Worm (Caenorhabditis elegans) whole organism, late embryonic: ENCODE data around the gene hsp-12.2.
A peak's percentile ranks its signal among the peaks of the same experiment; 100 is the strongest.

Source experiments
- C08G9.2 ChIP-seq: sonication (generic microtip); optimal IDR thresholded peaks from 2 replicates; lab custom pipeline; 2016; ENCODE audit warnings: mild to moderate bottlenecking, missing genetic modification characterization, moderate library complexity, missing compliant biosample characterization
- C38D4.7 ChIP-seq: fragments of 200-800 bp; sonication (Bioruptor generic); optimal IDR thresholded peaks from 2 replicates; lab custom pipeline; 2018; ENCODE audit warnings: mild to moderate bottlenecking, missing genetic modification characterization, moderate library complexity, missing compliant biosample characterization
- K02D7.2 ChIP-seq: sonication (generic microtip); optimal IDR thresholded peaks from 2 replicates; lab custom pipeline; 2017; ENCODE audit warnings: mild to moderate bottlenecking, missing genetic modification characterization, missing compliant biosample characterization
- Y22D7AL.16 ChIP-seq: sonication (generic microtip); optimal IDR thresholded peaks from 2 replicates; lab custom pipeline; 2016; ENCODE audit warnings: missing genetic modification characterization, missing compliant biosample characterization
- ahr-1 ChIP-seq: sonication (generic microtip); optimal IDR thresholded peaks from 2 replicates; lab custom pipeline; 2016; ENCODE audit warnings: missing genetic modification characterization, missing compliant biosample characterization
- ama-1 ChIP-seq: fragments of 150-350 bp; optimal IDR thresholded peaks from 2 replicates; lab custom pipeline; 2014
- ceh-14 ChIP-seq: sonication (generic microtip); optimal IDR thresholded peaks from 2 replicates; lab custom pipeline; 2016; ENCODE audit warnings: missing genotype, missing genetic modification characterization, missing compliant biosample characterization
- ceh-18 ChIP-seq: sonication (generic microtip); optimal IDR thresholded peaks from 2 replicates; lab custom pipeline; 2016; ENCODE audit warnings: missing genetic modification characterization, missing compliant biosample characterization
- ceh-19 ChIP-seq: fragments of 200-800 bp; sonication (Bioruptor generic); optimal IDR thresholded peaks from 2 replicates; lab custom pipeline; 2018; ENCODE audit warnings: mild to moderate bottlenecking, missing genetic modification characterization, missing compliant biosample characterization
- ceh-2 ChIP-seq: sonication (generic microtip); optimal IDR thresholded peaks from 2 replicates; lab custom pipeline; 2016; ENCODE audit warnings: missing genotype, missing genetic modification characterization, missing compliant biosample characterization
- ceh-22 ChIP-seq: sonication (generic microtip); optimal IDR thresholded peaks from 2 replicates; lab custom pipeline; 2017; ENCODE audit warnings: missing biosample characterization, missing genetic modification characterization
- ceh-24 ChIP-seq: sonication (generic microtip); optimal IDR thresholded peaks from 2 replicates; lab custom pipeline; 2016; ENCODE audit warnings: mild to moderate bottlenecking, missing genetic modification characterization, missing compliant biosample characterization
- ceh-31 ChIP-seq: sonication (generic microtip); optimal IDR thresholded peaks from 2 replicates; lab custom pipeline; 2016; ENCODE audit warnings: missing genetic modification characterization, missing compliant biosample characterization
- ceh-34 ChIP-seq: sonication (generic microtip); optimal IDR thresholded peaks from 2 replicates; lab custom pipeline; 2016; ENCODE audit warnings: mild to moderate bottlenecking, missing genetic modification characterization, missing compliant biosample characterization
- ceh-48 ChIP-seq: sonication (generic microtip); optimal IDR thresholded peaks from 2 replicates; lab custom pipeline; 2016; ENCODE audit warnings: missing genetic modification characterization, inconsistent platforms, missing compliant biosample characterization
- ceh-9 ChIP-seq: sonication (generic microtip); optimal IDR thresholded peaks from 2 replicates; lab custom pipeline; 2016; ENCODE audit warnings: mild to moderate bottlenecking, missing genetic modification characterization, inconsistent platforms, missing compliant biosample characterization
- dmd-4 ChIP-seq: sonication (generic microtip); optimal IDR thresholded peaks from 2 replicates; lab custom pipeline; 2016; ENCODE audit warnings: borderline replicate concordance, missing genetic modification characterization, missing compliant biosample characterization
- dve-1 ChIP-seq: sonication (generic microtip); optimal IDR thresholded peaks from 2 replicates; lab custom pipeline; 2017; ENCODE audit warnings: antibody characterized with exemption, mild to moderate bottlenecking, missing genetic modification characterization, missing compliant biosample characterization
- elt-2 ChIP-seq: sonication (generic microtip); optimal IDR thresholded peaks from 2 replicates; lab custom pipeline; 2016; ENCODE audit warnings: missing genetic modification reagents, missing genetic modification characterization, missing compliant biosample characterization
- elt-4 ChIP-seq: sonication (generic microtip); optimal IDR thresholded peaks from 2 replicates; lab custom pipeline; 2016; ENCODE audit warnings: missing genetic modification characterization, missing compliant biosample characterization
- ets-4 ChIP-seq: sonication (generic microtip); optimal IDR thresholded peaks from 2 replicates; lab custom pipeline; 2016; ENCODE audit warnings: missing genetic modification characterization, missing compliant biosample characterization
- eyg-1 ChIP-seq: sonication (generic microtip); optimal IDR thresholded peaks from 2 replicates; lab custom pipeline; 2016; ENCODE audit warnings: missing genotype, missing genetic modification characterization, missing compliant biosample characterization
- fax-1 ChIP-seq: sonication (generic microtip); optimal IDR thresholded peaks from 2 replicates; lab custom pipeline; 2016; ENCODE audit warnings: missing genotype, missing genetic modification characterization, missing compliant biosample characterization
- fkh-10 ChIP-seq: fragments of 150-350 bp; optimal IDR thresholded peaks from 2 replicates; lab custom pipeline; 2014; ENCODE audit warnings: missing biosample characterization, missing genetic modification reagents, missing genetic modification characterization
- fkh-6 ChIP-seq: sonication (generic microtip); optimal IDR thresholded peaks from 2 replicates; lab custom pipeline; 2016; ENCODE audit warnings: missing genetic modification characterization, missing compliant biosample characterization
- hlh-13 ChIP-seq: fragments of 200-800 bp; sonication (Bioruptor generic); optimal IDR thresholded peaks from 2 replicates; lab custom pipeline; 2018; ENCODE audit warnings: mild to moderate bottlenecking, missing genetic modification characterization, missing compliant biosample characterization
- hlh-15 ChIP-seq: sonication (generic microtip); optimal IDR thresholded peaks from 2 replicates; lab custom pipeline; 2016; ENCODE audit warnings: missing genetic modification characterization, missing compliant biosample characterization
- hlh-8 ChIP-seq: sonication (generic microtip); optimal IDR thresholded peaks from 2 replicates; lab custom pipeline; 2016; ENCODE audit warnings: missing genotype, missing genetic modification characterization, missing compliant biosample characterization
- lim-6 ChIP-seq: sonication (generic microtip); optimal IDR thresholded peaks from 2 replicates; lab custom pipeline; 2016; ENCODE audit warnings: missing genetic modification characterization, missing compliant biosample characterization
- madf-2 ChIP-seq: sonication (generic microtip); optimal IDR thresholded peaks from 2 replicates; lab custom pipeline; 2017; ENCODE audit warnings: missing genetic modification characterization, missing compliant biosample characterization
- mec-3 ChIP-seq: sonication (generic microtip); optimal IDR thresholded peaks from 2 replicates; lab custom pipeline; 2016; ENCODE audit warnings: borderline replicate concordance, missing genetic modification characterization, missing compliant biosample characterization
- nfya-1 ChIP-seq: sonication (generic microtip); optimal IDR thresholded peaks from 2 replicates; lab custom pipeline; 2017; ENCODE audit warnings: missing genetic modification characterization, mild to moderate bottlenecking, missing compliant biosample characterization, antibody characterized with exemption, moderate library complexity
- npax-4 ChIP-seq: sonication (generic microtip); optimal IDR thresholded peaks from 2 replicates; lab custom pipeline; 2016; ENCODE audit warnings: missing genetic modification characterization, missing compliant biosample characterization
- odd-2 ChIP-seq: sonication (generic microtip); optimal IDR thresholded peaks from 2 replicates; lab custom pipeline; 2017; ENCODE audit warnings: antibody characterized with exemption, mild to moderate bottlenecking, missing genetic modification characterization, missing compliant biosample characterization
- pag-3 ChIP-seq: sonication (generic microtip); optimal IDR thresholded peaks from 2 replicates; lab custom pipeline; 2016; ENCODE audit warnings: missing compliant biosample characterization, missing genetic modification characterization, borderline replicate concordance
- pat-9 ChIP-seq: fragments of 200-800 bp; sonication (Bioruptor generic); optimal IDR thresholded peaks from 2 replicates; lab custom pipeline; 2018; ENCODE audit warnings: mild to moderate bottlenecking, missing genetic modification characterization, moderate library complexity, missing compliant biosample characterization
- pha-2 ChIP-seq: sonication (generic microtip); optimal IDR thresholded peaks from 2 replicates; lab custom pipeline; 2017; ENCODE audit warnings: mild to moderate bottlenecking, missing genetic modification characterization, missing compliant biosample characterization
- pha-4 ChIP-seq: fragments of 150-350 bp; optimal IDR thresholded peaks from 2 replicates; lab custom pipeline; 2018; ENCODE audit warnings: missing biosample characterization, missing genetic modification reagents, missing genetic modification characterization
- pqm-1 ChIP-seq: sonication (generic microtip); optimal IDR thresholded peaks from 2 replicates; lab custom pipeline; 2016; ENCODE audit warnings: missing genetic modification characterization, missing compliant biosample characterization
- ref-2 ChIP-seq: sonication (generic microtip); optimal IDR thresholded peaks from 2 replicates; lab custom pipeline; 2016; ENCODE audit warnings: missing genetic modification characterization, missing compliant biosample characterization
- rnt-1 ChIP-seq: sonication (generic microtip); optimal IDR thresholded peaks from 2 replicates; lab custom pipeline; 2016; ENCODE audit warnings: missing genetic modification characterization, missing compliant biosample characterization
- sdc-2 ChIP-seq: sonication (generic microtip); optimal IDR thresholded peaks from 2 replicates; lab custom pipeline; 2016; ENCODE audit warnings: missing genotype, missing genetic modification characterization, missing compliant biosample characterization
- sox-2 ChIP-seq: fragments of 200-800 bp; sonication (Bioruptor generic); IDR thresholded peaks from 2 replicates; pipeline ENCODE4 v1.3.6; 2022; ENCODE audit warnings: missing genetic modification reagents, missing genetic modification characterization, missing compliant biosample characterization
- sox-4 ChIP-seq: sonication (generic microtip); optimal IDR thresholded peaks from 2 replicates; lab custom pipeline; 2017; ENCODE audit warnings: mild to moderate bottlenecking, missing genetic modification characterization, inconsistent platforms, missing compliant biosample characterization
- tbx-2 ChIP-seq: sonication (generic microtip); optimal IDR thresholded peaks from 2 replicates; lab custom pipeline; 2016; ENCODE audit warnings: missing genetic modification characterization, missing compliant biosample characterization
- ttx-3 ChIP-seq: sonication (generic microtip); optimal IDR thresholded peaks from 2 replicates; lab custom pipeline; 2016; ENCODE audit warnings: missing genetic modification reagents, missing genetic modification characterization, missing compliant biosample characterization
- unc-3 ChIP-seq, 2 experiments: fragments of 200-800 bp in 1 of 2; sonication (Bioruptor generic) in 1 of 2; sonication (generic microtip) in 1 of 2; conservative IDR thresholded peaks in 1 of 2; optimal IDR thresholded peaks in 1 of 2; 2 replicates each; pipeline versions ENCODE4 v1.3.6 to Lab custom; 2016 to 2022; ENCODE audit warnings: missing compliant biosample characterization in 2 of 2, missing genetic modification characterization in 2 of 2, missing genetic modification reagents in 1 of 2
- unc-42 ChIP-seq: sonication (generic microtip); optimal IDR thresholded peaks from 2 replicates; lab custom pipeline; 2016; ENCODE audit warnings: missing genotype, missing genetic modification characterization, missing compliant biosample characterization
- unc-86 ChIP-seq: sonication (generic microtip); optimal IDR thresholded peaks from 2 replicates; lab custom pipeline; 2016; ENCODE audit warnings: missing genetic modification characterization, missing compliant biosample characterization
- zip-5 ChIP-seq: sonication (generic microtip); optimal IDR thresholded peaks from 2 replicates; lab custom pipeline; 2016; ENCODE audit warnings: missing genetic modification characterization, missing compliant biosample characterization
- ztf-16 ChIP-seq: sonication (generic microtip); optimal IDR thresholded peaks from 2 replicates; lab custom pipeline; 2017; ENCODE audit warnings: missing genetic modification characterization, missing compliant biosample characterization

The hsp-12.2 gene

DNA sequence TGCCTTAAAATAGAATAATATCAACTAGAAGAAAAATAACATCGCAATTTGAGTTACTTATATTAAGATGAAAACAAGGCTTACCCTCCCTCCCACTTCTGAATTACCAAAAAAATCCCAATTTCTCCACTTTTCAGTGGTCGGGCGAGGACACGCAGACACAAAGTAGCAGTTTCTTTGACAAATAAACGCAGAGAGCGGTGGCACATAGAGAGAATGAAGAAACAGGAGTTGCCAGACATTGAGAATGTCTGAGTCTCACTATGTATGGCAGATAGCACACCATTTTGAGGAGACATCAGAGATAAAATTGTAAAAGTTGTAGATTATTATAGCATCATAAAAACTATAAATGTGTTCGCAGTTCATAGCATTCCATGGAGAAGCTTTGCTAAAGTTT is 12.6 kb upstream of the hsp-12.2 start:
- TF ChIP-seq elt-2 (tag; lab: Kevin White, UChicago) = peak; percentile 18
- TF ChIP-seq dve-1 (tag; lab: Kevin White, UChicago) = peak; percentile 10
- no peak for TF ChIP-seq unc-3 (GFP tag; conservative IDR thresholded peaks at IDR 0.05; lab: Robert Waterston, UW)
- no peak for TF ChIP-seq unc-3 (tag; optimal IDR thresholded peaks at IDR 0.05; lab: Kevin White, UChicago)
- peak; percentile 63 for TF ChIP-seq nfya-1 (tag; lab: Kevin White, UChicago)
- no peak for TF ChIP-seq ceh-22 (tag; lab: Kevin White, UChicago)
- TF ChIP-seq tbx-2 = peak; percentile 30

DNA sequence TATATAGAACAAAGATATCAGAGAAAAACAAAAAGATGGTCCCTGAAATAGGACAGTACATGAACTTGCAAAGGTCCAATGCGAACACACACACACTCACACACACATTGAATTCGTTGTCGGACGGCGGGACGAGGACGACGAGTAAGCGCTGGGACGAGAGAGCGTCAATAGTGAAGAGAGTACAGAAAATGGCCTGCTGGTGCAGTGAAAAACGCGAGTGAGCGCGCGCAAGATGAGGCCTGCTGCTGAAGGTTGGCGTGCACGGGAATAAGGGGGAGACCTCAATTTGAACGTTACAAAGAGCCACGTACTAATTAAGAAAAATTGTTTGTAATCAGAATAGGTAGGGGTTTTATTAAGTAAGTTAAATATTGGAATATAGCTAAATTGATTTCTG is 10.9 kb upstream of the hsp-12.2 start:
- TF ChIP-seq elt-2 (tag; lab: Kevin White, UChicago) = peak; percentile 1
- TF ChIP-seq hlh-8 = no peak
- no peak for TF ChIP-seq fkh-10 (GFP tag; lab: Kevin White, UChicago)
- TF ChIP-seq fkh-6 (tag; lab: Kevin White, UChicago) = no peak
- no peak for TF ChIP-seq madf-2 (tag; lab: Kevin White, UChicago)
- no peak for TF ChIP-seq ceh-19 (GFP tag; lab: Kevin White, UChicago)
- TF ChIP-seq elt-4 (tag; lab: Kevin White, UChicago) = no peak
- TF ChIP-seq ceh-18 (tag; lab: Kevin White, UChicago) = peak; percentile 21
- no peak for TF ChIP-seq mec-3
- no peak for TF ChIP-seq pat-9 (tag; lab: Kevin White, UChicago)
- TF ChIP-seq zip-5 (tag; lab: Kevin White, UChicago) = no peak
- no peak for TF ChIP-seq ttx-3 (tag; lab: Kevin White, UChicago)
- TF ChIP-seq odd-2 (tag; lab: Kevin White, UChicago) = no peak
- TF ChIP-seq ztf-16 (tag; lab: Kevin White, UChicago) = no peak
- no peak for TF ChIP-seq hlh-13 (GFP tag; lab: Kevin White, UChicago)
- no peak for TF ChIP-seq unc-86
- TF ChIP-seq ceh-2 = peak; percentile 28
- TF ChIP-seq npax-4 (tag; lab: Kevin White, UChicago) = no peak
- no peak for TF ChIP-seq lim-6 (tag; lab: Kevin White, UChicago)
- TF ChIP-seq sox-2 (GFP tag; lab: Robert Waterston, UW) = no peak
- no peak for TF ChIP-seq fax-1 (tag; lab: Kevin White, UChicago)
- peak; percentile 29 for TF ChIP-seq ceh-14 (tag; lab: Kevin White, UChicago)
- no peak for TF ChIP-seq K02D7.2 (tag; lab: Kevin White, UChicago)
- TF ChIP-seq ceh-48 = no peak
- TF ChIP-seq pqm-1 (tag; lab: Kevin White, UChicago) = no peak
- no peak for TF ChIP-seq eyg-1
- no peak for TF ChIP-seq Y22D7AL.16
- peak; percentile 37 for TF ChIP-seq sdc-2 (tag; lab: Kevin White, UChicago)
- TF ChIP-seq unc-42 = peak; percentile 32
- TF ChIP-seq hlh-15 (tag; lab: Kevin White, UChicago) = no peak
- TF ChIP-seq dmd-4 (tag; lab: Kevin White, UChicago) = no peak
- no peak for TF ChIP-seq unc-3 (GFP tag; conservative IDR thresholded peaks at IDR 0.05; lab: Robert Waterston, UW)
- no peak for TF ChIP-seq unc-3 (tag; optimal IDR thresholded peaks at IDR 0.05; lab: Kevin White, UChicago)
- TF ChIP-seq ref-2 (tag; lab: Kevin White, UChicago) = peak; percentile 34
- TF ChIP-seq ama-1 (lab: Kevin White, UChicago) = no peak
- TF ChIP-seq ahr-1 (tag; lab: Kevin White, UChicago) = no peak
- no peak for TF ChIP-seq pha-2 (tag; lab: Kevin White, UChicago)
- no peak for TF ChIP-seq pha-4
- peak; percentile 65 for TF ChIP-seq ceh-31 (tag; lab: Kevin White, UChicago)
- TF ChIP-seq sox-4 (tag; lab: Kevin White, UChicago) = no peak
- no peak for TF ChIP-seq ceh-9 (tag; lab: Kevin White, UChicago)
- TF ChIP-seq pag-3 = no peak
- TF ChIP-seq nfya-1 (tag; lab: Kevin White, UChicago) = peak; percentile 15
- TF ChIP-seq dve-1 (tag; lab: Kevin White, UChicago) = no peak
- TF ChIP-seq rnt-1 = peak; percentile 9
- no peak for TF ChIP-seq ets-4 (tag; lab: Kevin White, UChicago)
- no peak for TF ChIP-seq ceh-24 (tag; lab: Kevin White, UChicago)
- TF ChIP-seq C38D4.7 (GFP tag; lab: Kevin White, UChicago) = no peak
- no peak for TF ChIP-seq ceh-22 (tag; lab: Kevin White, UChicago)
- TF ChIP-seq ceh-34 (tag; lab: Kevin White, UChicago) = peak; percentile 38
- no peak for TF ChIP-seq C08G9.2 (tag; lab: Kevin White, UChicago)
